Fruit fly (Drosophila melanogaster) whole organism, wandering third instar larva: ENCODE measurements around the gene Dhc16F.

Source experiments
- CrebA ChIP-seq: fragments of 200-800 bp; sonication (Bioruptor generic); optimal IDR thresholded peaks from 2 replicates; lab custom pipeline; 2016; ENCODE audit warnings: missing biosample characterization, mild to moderate bottlenecking, missing genetic modification characterization, borderline replicate concordance
- Dfd ChIP-seq: fragments of >200 bp; optimal IDR thresholded peaks from 2 replicates; lab custom pipeline; 2017; ENCODE audit warnings: missing biosample characterization, missing genetic modification characterization
- GATAd ChIP-seq: sonication (Bioruptor generic); optimal IDR thresholded peaks from 2 replicates; lab custom pipeline; 2016; ENCODE audit warnings: missing biosample characterization, missing genetic modification characterization
- Jra ChIP-seq: sonication (Bioruptor generic); optimal IDR thresholded peaks from 2 replicates; lab custom pipeline; 2016; ENCODE audit warnings: missing biosample characterization, missing genetic modification characterization
- Rel ChIP-seq, 2 experiments: fragments of 200-800 bp; sonication (Bioruptor generic) in 1 of 2; optimal IDR thresholded peaks; 2 replicates in 1 of 2; 3 replicates in 1 of 2; lab custom pipeline; 2016 to 2019; ENCODE audit warnings: mild to moderate bottlenecking in 2 of 2, missing biosample characterization in 2 of 2, missing genetic modification characterization in 2 of 2, moderate library complexity in 1 of 2
- pan ChIP-seq: fragments of >200 bp; optimal IDR thresholded peaks from 2 replicates; lab custom pipeline; 2017
- usp ChIP-seq: fragments of >200 bp; optimal IDR thresholded peaks from 2 replicates; lab custom pipeline; 2017; ENCODE audit warnings: missing biosample characterization, missing genetic modification characterization

dm6 chrX:18083528-18084365 lies 19.5 kb downstream of the Dhc16F start:
- TF ChIP-seq CrebA (GFP tag; lab: Kevin White, UChicago) (no peak), pan (lab: Kevin White, UChicago) (no peak), Jra (GFP tag; lab: Kevin White, UChicago) (no peak), Dfd (no peak), usp (no peak), GATAd (GFP tag; lab: Kevin White, UChicago) (no peak), Rel (GFP tag; optimal IDR thresholded peaks at IDR 0.05; lab: Kevin White, UChicago) (no peak), Rel (tag; optimal IDR thresholded peaks at IDR 0.05; lab: Kevin White, UChicago) (no peak)
